Worm (Caenorhabditis elegans): Measurements from ENCODE around the gene chil-18.

ce11 chrII:9411497-9411896 is 36.6 kb upstream of the chil-18 start, which contains the start of gene M176.9:
- TF ChIP-seq ceh-19 (GFP tag; optimal IDR thresholded peaks at IDR 0.05) = no peak
- TF ChIP-seq lim-6 (tag; optimal IDR thresholded peaks at IDR 0.05) = no peak
- no peak for TF ChIP-seq hlh-30 (tag; optimal IDR thresholded peaks at IDR 0.05; ENCODE audit: insufficient read depth)
- no peak for TF ChIP-seq tbx-2 (tag; optimal IDR thresholded peaks at IDR 0.05)

Data from whole organism, late embryonic.